Fruit fly (Drosophila melanogaster): ENCODE data around the gene CG15386.

- TF ChIP-seq psq (optimal IDR thresholded peaks at IDR 0.05) (no peak), Sin3A (optimal IDR thresholded peaks at IDR 0.05) (no peak), Myc (optimal IDR thresholded peaks at IDR 0.05) (no peak), insv (optimal IDR thresholded peaks at IDR 0.05) (no peak)
These were observed 43.9 kb downstream of the CG15386 start for dm6 chr2L:2173191-2173590.
